Fruit fly (Drosophila melanogaster): ENCODE data around the gene GATAd.

dm6 chr2L:10339841-10340240 is 6.3 kb downstream of the GATAd start:
- no peak for TF ChIP-seq nerfin-1 (tag; optimal IDR thresholded peaks at IDR 0.05)
- TF ChIP-seq ssp (GFP tag; IDR thresholded peaks at IDR 0.05) = no peak
- no peak for TF ChIP-seq CG13123 (GFP tag; optimal IDR thresholded peaks at IDR 0.05)
- no peak for TF ChIP-seq run (tag; optimal IDR thresholded peaks at IDR 0.05)
- no peak for TF ChIP-seq ken (GFP tag; IDR thresholded peaks at IDR 0.05)
- no peak for TF ChIP-seq ash1 (GFP tag; optimal IDR thresholded peaks at IDR 0.05)
- no peak for TF ChIP-seq dysf (GFP tag; IDR thresholded peaks at IDR 0.05)
- no peak for TF ChIP-seq CG15601 (tag; optimal IDR thresholded peaks at IDR 0.05)
- no peak for TF ChIP-seq CG7556 (GFP tag; optimal IDR thresholded peaks at IDR 0.05)
- TF ChIP-seq Ets97D (GFP tag; optimal IDR thresholded peaks at IDR 0.05) = no peak
- no peak for TF ChIP-seq CG8478 (optimal IDR thresholded peaks at IDR 0.05)
- TF ChIP-seq CG13287 (GFP tag; IDR thresholded peaks at IDR 0.05; ENCODE audit: partially characterized antibody) = no peak
- no peak for TF ChIP-seq CG15696 (tag; optimal IDR thresholded peaks at IDR 0.05)
- TF ChIP-seq CG16863 (GFP tag; optimal IDR thresholded peaks at IDR 0.05) = no peak

Measured in whole organism, embryonic.